Worm (Caenorhabditis elegans): ENCODE measurements around the gene cTel54X.2.

DNA sequence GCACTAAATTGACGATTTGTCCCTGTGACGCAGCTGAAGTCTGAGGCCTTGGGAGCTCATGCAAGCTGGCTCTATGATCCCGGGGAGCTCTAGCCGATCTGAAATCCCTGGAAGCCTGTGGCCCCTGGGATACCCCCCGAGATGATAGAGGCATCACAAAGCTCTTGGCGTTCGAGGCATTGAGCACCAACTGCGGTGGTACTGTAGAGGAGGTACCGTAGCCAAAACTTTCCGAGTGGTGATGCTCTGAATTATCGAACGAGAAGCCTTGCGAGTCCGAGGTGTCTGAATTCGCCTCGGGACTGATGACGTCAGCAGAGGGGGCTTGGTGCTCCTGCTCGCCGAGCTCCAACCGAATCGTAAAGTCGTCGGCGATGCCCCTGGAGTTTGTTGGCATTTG is 18.2 kb downstream of the cTel54X.2 start:
- no peak for TF ChIP-seq hlh-8 (tag; optimal IDR thresholded peaks at IDR 0.05)
- TF ChIP-seq T23F11.4 (GFP tag; optimal IDR thresholded peaks at IDR 0.05) = no peak
- TF ChIP-seq ceh-31 (tag; optimal IDR thresholded peaks at IDR 0.05) = no peak
- TF ChIP-seq ama-1 (optimal IDR thresholded peaks at IDR 0.05) = no peak
- TF ChIP-seq Y22D7AL.16 (tag; optimal IDR thresholded peaks at IDR 0.05) = no peak
- TF ChIP-seq K09A11.1 (tag; optimal IDR thresholded peaks at IDR 0.05; ENCODE audit: insufficient read depth) = no peak
- TF ChIP-seq ceh-6 (GFP tag; optimal IDR thresholded peaks at IDR 0.05) = no peak
- TF ChIP-seq fkh-10 (GFP tag; optimal IDR thresholded peaks at IDR 0.05) = no peak
- no peak for TF ChIP-seq ceh-48 (tag; optimal IDR thresholded peaks at IDR 0.05)
- no peak for TF ChIP-seq ceh-2 (tag; optimal IDR thresholded peaks at IDR 0.05)
- no peak for TF ChIP-seq pha-4 (tag; optimal IDR thresholded peaks at IDR 0.05)
